Fruit fly (Drosophila melanogaster) whole organism, embryonic: ENCODE results near the gene CG7565.

Source experiments
- CG10147 ChIP-seq: fragments of 200-800 bp; sonication (Bioruptor generic); optimal IDR thresholded peaks from 2 replicates; lab custom pipeline; 2019; ENCODE audit warnings: missing biosample characterization, mild to moderate bottlenecking, missing genetic modification characterization, moderate library complexity
- CG10543 ChIP-seq: fragments of 200-800 bp; sonication (Bioruptor generic); optimal IDR thresholded peaks from 3 replicates; lab custom pipeline; 2017; ENCODE audit warnings: missing biosample characterization, mild to moderate bottlenecking, missing genetic modification characterization, moderate library complexity
- CG10959 ChIP-seq: fragments of 200-800 bp; sonication (Bioruptor generic); IDR thresholded peaks from 2 replicates; pipeline ENCODE4 v1.3.6; 2022; ENCODE audit warnings: missing biosample characterization, missing genetic modification characterization
- CG11695 ChIP-seq: fragments of 200-800 bp; sonication (Bioruptor generic); IDR thresholded peaks from 3 replicates; pipeline ENCODE4 v1.3.6; 2022; ENCODE audit warnings: missing biosample characterization, missing genetic modification characterization
- CG14860 ChIP-seq: fragments of 200-800 bp; sonication (Bioruptor generic); IDR thresholded peaks from 3 replicates; pipeline ENCODE4 v1.3.6; 2022; ENCODE audit warnings: missing biosample characterization, missing genetic modification characterization; ENCODE audit not compliant: partially characterized antibody
- CG14965 ChIP-seq: fragments of 200-800 bp; sonication (Bioruptor generic); optimal IDR thresholded peaks from 2 replicates; lab custom pipeline; 2016; ENCODE audit warnings: missing biosample characterization, missing genetic modification characterization, borderline replicate concordance
- CG15514 ChIP-seq: fragments of 200-800 bp; sonication (Bioruptor generic); optimal IDR thresholded peaks from 3 replicates; lab custom pipeline; 2017; ENCODE audit warnings: missing biosample characterization, missing genetic modification characterization, mild to moderate bottlenecking, moderate library complexity, missing genetic modification reagents
- CG16779 ChIP-seq: fragments of 200-800 bp; sonication (Bioruptor generic); IDR thresholded peaks from 2 replicates; pipeline ENCODE4 v1.3.6; 2022; ENCODE audit warnings: missing biosample characterization, missing genetic modification characterization
- CG16815 ChIP-seq: fragments of 200-800 bp; sonication (Bioruptor generic); optimal IDR thresholded peaks from 3 replicates; lab custom pipeline; 2017; ENCODE audit warnings: missing biosample characterization, mild to moderate bottlenecking, missing genetic modification characterization
- CG17912 ChIP-seq: fragments of 200-800 bp; sonication (Bioruptor generic); optimal IDR thresholded peaks from 2 replicates; lab custom pipeline; 2018; ENCODE audit warnings: missing biosample characterization, mild to moderate bottlenecking, missing genetic modification characterization
- CG31441 ChIP-seq: fragments of 200-800 bp; sonication (Bioruptor generic); IDR thresholded peaks from 2 replicates; pipeline ENCODE4 v1.3.6; 2022; ENCODE audit warnings: missing biosample characterization, missing genetic modification characterization
- CG3163 ChIP-seq: fragments of 200-800 bp; sonication (Bioruptor generic); optimal IDR thresholded peaks from 3 replicates; lab custom pipeline; 2016; ENCODE audit warnings: missing biosample characterization, missing genetic modification characterization
- CG32772 ChIP-seq: fragments of 200-800 bp; sonication (Bioruptor generic); IDR thresholded peaks from 2 replicates; pipeline ENCODE4 v1.3.6; 2022; ENCODE audit warnings: missing biosample characterization, missing genetic modification characterization
- CG3281 ChIP-seq: fragments of 200-800 bp; sonication (Bioruptor generic); optimal IDR thresholded peaks from 3 replicates; lab custom pipeline; 2017; ENCODE audit warnings: missing biosample characterization, mild to moderate bottlenecking, missing genetic modification characterization
- CG7745 ChIP-seq: fragments of 200-800 bp; sonication (Bioruptor generic); optimal IDR thresholded peaks from 2 replicates; lab custom pipeline; 2018; ENCODE audit warnings: missing biosample characterization, mild to moderate bottlenecking, missing genetic modification characterization, moderate library complexity
- CG9609 ChIP-seq: fragments of 200-800 bp; sonication (Bioruptor generic); optimal IDR thresholded peaks from 3 replicates; lab custom pipeline; 2016; ENCODE audit warnings: missing biosample characterization, missing genetic modification characterization
- CG9797 ChIP-seq: fragments of 200-800 bp; sonication (Bioruptor generic); optimal IDR thresholded peaks from 3 replicates; lab custom pipeline; 2018; ENCODE audit warnings: missing biosample characterization, mild to moderate bottlenecking, missing genetic modification characterization
- CHES-1-like ChIP-seq: fragments of 200-800 bp; sonication (Bioruptor generic); optimal IDR thresholded peaks from 2 replicates; lab custom pipeline; 2016; ENCODE audit warnings: missing biosample characterization, missing genetic modification characterization
- Chrac-16 ChIP-seq: fragments of 200-800 bp; sonication (Bioruptor generic); optimal IDR thresholded peaks from 3 replicates; lab custom pipeline; 2016; ENCODE audit warnings: missing biosample characterization, missing genetic modification characterization
- Dp ChIP-seq: fragments of 200-800 bp; sonication (Bioruptor generic); optimal IDR thresholded peaks from 2 replicates; lab custom pipeline; 2018; ENCODE audit warnings: missing biosample characterization, mild to moderate bottlenecking, missing genetic modification characterization, moderate library complexity
- Fer3 ChIP-seq: fragments of 200-800 bp; sonication (Bioruptor generic); optimal IDR thresholded peaks from 2 replicates; lab custom pipeline; 2018; ENCODE audit warnings: missing biosample characterization, mild to moderate bottlenecking, missing genetic modification characterization, moderate library complexity
- GATAe ChIP-seq: fragments of 200-800 bp; sonication (Bioruptor generic); conservative IDR thresholded peaks from 2 replicates; pipeline ENCODE4 v1.3.6; 2022; ENCODE audit warnings: missing biosample characterization, missing genetic modification characterization
- HLHmδ ChIP-seq: fragments of 200-800 bp; sonication (Bioruptor generic); optimal IDR thresholded peaks from 2 replicates; lab custom pipeline; 2018; ENCODE audit warnings: missing biosample characterization, mild to moderate bottlenecking, missing genetic modification characterization, moderate library complexity
- Mrtf ChIP-seq: fragments of 200-800 bp; sonication (Bioruptor generic); IDR thresholded peaks from 3 replicates; pipeline ENCODE4 v1.3.6; 2022; ENCODE audit warnings: missing biosample characterization, missing genetic modification characterization
- NC2β ChIP-seq: fragments of 200-800 bp; sonication (Bioruptor generic); optimal IDR thresholded peaks from 2 replicates; lab custom pipeline; 2016; ENCODE audit warnings: missing biosample characterization, missing genetic modification characterization
- Pdp1 ChIP-seq, 2 experiments: fragments of 200-800 bp; sonication (Bioruptor generic); optimal IDR thresholded peaks; 3 replicates each; lab custom pipeline; 2016; ENCODE audit warnings: missing biosample characterization in 2 of 2, missing genetic modification characterization in 2 of 2, mild to moderate bottlenecking in 1 of 2, moderate library complexity in 1 of 2
- Ravus ChIP-seq: fragments of 200-800 bp; sonication (Bioruptor generic); IDR thresholded peaks from 2 replicates; pipeline ENCODE4 v1.3.6; 2022; ENCODE audit warnings: missing biosample characterization, missing genetic modification characterization
- Xbp1 ChIP-seq: fragments of 200-800 bp; sonication (Bioruptor generic); optimal IDR thresholded peaks from 3 replicates; lab custom pipeline; 2016; ENCODE audit warnings: missing biosample characterization, mild to moderate bottlenecking, missing genetic modification characterization
- abd-A ChIP-seq: fragments of 200-800 bp; sonication (Bioruptor generic); optimal IDR thresholded peaks from 3 replicates; lab custom pipeline; 2019; ENCODE audit warnings: missing biosample characterization, mild to moderate bottlenecking, missing genetic modification characterization, moderate library complexity
- ara ChIP-seq: fragments of 200-800 bp; sonication (Bioruptor generic); IDR thresholded peaks from 2 replicates; pipeline ENCODE4 v1.3.6; 2022; ENCODE audit warnings: missing biosample characterization, missing genetic modification characterization
- bowl ChIP-seq: fragments of 200-800 bp; sonication (Bioruptor generic); IDR thresholded peaks from 2 replicates; pipeline ENCODE4 v1.3.6; 2022; ENCODE audit warnings: missing biosample characterization, missing genetic modification characterization
- cas ChIP-seq: fragments of 200-800 bp; sonication (Bioruptor generic); IDR thresholded peaks from 2 replicates; pipeline ENCODE4 v1.3.6; 2022; ENCODE audit warnings: missing biosample characterization, missing genetic modification characterization
- dmrt99B ChIP-seq: fragments of 200-800 bp; sonication (Bioruptor generic); optimal IDR thresholded peaks from 2 replicates; lab custom pipeline; 2018; ENCODE audit warnings: missing biosample characterization, mild to moderate bottlenecking, missing genetic modification characterization, moderate library complexity
- emc ChIP-seq: fragments of 200-800 bp; sonication (Bioruptor generic); optimal IDR thresholded peaks from 2 replicates; lab custom pipeline; 2016; ENCODE audit warnings: missing biosample characterization, missing genetic modification characterization
- ems ChIP-seq: fragments of 200-800 bp; sonication (Bioruptor generic); optimal IDR thresholded peaks from 3 replicates; lab custom pipeline; 2016; ENCODE audit warnings: missing biosample characterization, missing genetic modification characterization
- fru ChIP-seq: fragments of >200 bp; optimal IDR thresholded peaks from 2 replicates; lab custom pipeline; 2017
- fu2 ChIP-seq: fragments of 200-800 bp; sonication (Bioruptor generic); optimal IDR thresholded peaks from 2 replicates; lab custom pipeline; 2016; ENCODE audit warnings: missing biosample characterization, missing genetic modification characterization
- grau ChIP-seq: fragments of 200-800 bp; optimal IDR thresholded peaks from 3 replicates; lab custom pipeline; 2019; ENCODE audit warnings: missing biosample characterization, mild to moderate bottlenecking, missing genetic modification characterization, moderate library complexity
- gsb-n ChIP-seq: fragments of 200-800 bp; sonication (Bioruptor generic); optimal IDR thresholded peaks from 3 replicates; lab custom pipeline; 2018; ENCODE audit warnings: missing biosample characterization, mild to moderate bottlenecking, missing genetic modification characterization
- hth ChIP-seq: fragments of >200 bp; optimal IDR thresholded peaks from 2 replicates; lab custom pipeline; 2017; ENCODE audit warnings: inconsistent platforms
- jing ChIP-seq: fragments of 200-800 bp; sonication (Bioruptor generic); optimal IDR thresholded peaks from 2 replicates; lab custom pipeline; 2018; ENCODE audit warnings: missing biosample characterization, mild to moderate bottlenecking, missing genetic modification characterization
- lab ChIP-seq: fragments of 200-800 bp; sonication (Bioruptor generic); optimal IDR thresholded peaks from 3 replicates; lab custom pipeline; 2017; ENCODE audit warnings: missing biosample characterization, missing genetic modification characterization, mild to moderate bottlenecking, moderate library complexity, missing genetic modification reagents
- lilli ChIP-seq: fragments of 200-800 bp; sonication (Bioruptor generic); optimal IDR thresholded peaks from 3 replicates; lab custom pipeline; 2016; ENCODE audit warnings: missing biosample characterization, missing genetic modification characterization
- maf-S ChIP-seq: fragments of 200-800 bp; sonication (Bioruptor generic); optimal IDR thresholded peaks from 2 replicates; lab custom pipeline; 2016; ENCODE audit warnings: missing biosample characterization, missing genetic modification characterization
- pan ChIP-seq, 4 experiments: fragments of >200 bp in 3 of 4; fragments of 200-800 bp in 1 of 4; sonication (Bioruptor generic) in 1 of 4; optimal IDR thresholded peaks in 3 of 4; IDR thresholded peaks in 1 of 4; 2 replicates each; pipeline versions ENCODE4 v1.3.6 to Lab custom; 2017 to 2022; ENCODE audit warnings: missing biosample characterization in 2 of 4, missing genetic modification characterization in 2 of 4, mixed read lengths in 1 of 4
- repo ChIP-seq: fragments of 200-800 bp; sonication (Bioruptor generic); optimal IDR thresholded peaks from 2 replicates; lab custom pipeline; 2016; ENCODE audit warnings: missing biosample characterization, missing genetic modification characterization
- slou ChIP-seq: fragments of 200-800 bp; sonication (Bioruptor generic); optimal IDR thresholded peaks from 3 replicates; lab custom pipeline; 2016; ENCODE audit warnings: missing biosample characterization, missing genetic modification characterization
- sob ChIP-seq: fragments of 200-800 bp; sonication (Bioruptor generic); IDR thresholded peaks from 2 replicates; pipeline ENCODE4 v1.3.6; 2022; ENCODE audit warnings: missing biosample characterization, missing genetic modification characterization
- tap ChIP-seq: fragments of 200-800 bp; optimal IDR thresholded peaks from 3 replicates; lab custom pipeline; 2019; ENCODE audit warnings: missing biosample characterization, mild to moderate bottlenecking, missing genetic modification characterization, moderate library complexity
- tup ChIP-seq: fragments of 200-800 bp; sonication (Bioruptor generic); optimal IDR thresholded peaks from 2 replicates; lab custom pipeline; 2016; ENCODE audit warnings: missing biosample characterization, mild to moderate bottlenecking, missing genetic modification characterization, moderate library complexity
- vnd ChIP-seq: fragments of 200-800 bp; sonication (Bioruptor generic); IDR thresholded peaks from 3 replicates; pipeline ENCODE4 v1.3.6; 2022; ENCODE audit warnings: missing biosample characterization, missing genetic modification characterization; ENCODE audit not compliant: partially characterized antibody

CG7565 gene

dm6 chr3L:8077207-8077606 is 14.4 kb downstream of the CG7565 start (continued):
- peak; percentile 16 for TF ChIP-seq lilli
- no peak for TF ChIP-seq Xbp1 (GFP tag; lab: Kevin White, UChicago)
- peak; percentile 13 for TF ChIP-seq abd-A
- TF ChIP-seq CG15514 (GFP tag; lab: Kevin White, UChicago): peak; percentile 11
- TF ChIP-seq hth (lab: Kevin White, UChicago): no peak
- peak; percentile 96 for TF ChIP-seq CG3163
- TF ChIP-seq maf-S (GFP tag; lab: Kevin White, UChicago): no peak
- TF ChIP-seq vnd: no peak
- no peak for TF ChIP-seq CG17912 (GFP tag; lab: Kevin White, UChicago)
- no peak for TF ChIP-seq CG7745 (tag; lab: Kevin White, UChicago)
- no peak for TF ChIP-seq CG14860
- no peak for TF ChIP-seq CG9797 (GFP tag; lab: Kevin White, UChicago)
- TF ChIP-seq gsb-n (tag; lab: Kevin White, UChicago): no peak
- peak in 1 of 2 experiments; percentile 3 for TF ChIP-seq Pdp1 (GFP tag; optimal IDR thresholded peaks at IDR 0.05; lab: Kevin White, UChicago)
- TF ChIP-seq lab (GFP tag; lab: Kevin White, UChicago): no peak
- TF ChIP-seq CG31441 (GFP tag; lab: Robert Waterston, UW): no peak
- no peak for TF ChIP-seq tup (GFP tag; lab: Kevin White, UChicago)
- no peak for TF ChIP-seq CHES-1-like
- TF ChIP-seq sob (GFP tag; lab: Robert Waterston, UW): no peak

DNA sequence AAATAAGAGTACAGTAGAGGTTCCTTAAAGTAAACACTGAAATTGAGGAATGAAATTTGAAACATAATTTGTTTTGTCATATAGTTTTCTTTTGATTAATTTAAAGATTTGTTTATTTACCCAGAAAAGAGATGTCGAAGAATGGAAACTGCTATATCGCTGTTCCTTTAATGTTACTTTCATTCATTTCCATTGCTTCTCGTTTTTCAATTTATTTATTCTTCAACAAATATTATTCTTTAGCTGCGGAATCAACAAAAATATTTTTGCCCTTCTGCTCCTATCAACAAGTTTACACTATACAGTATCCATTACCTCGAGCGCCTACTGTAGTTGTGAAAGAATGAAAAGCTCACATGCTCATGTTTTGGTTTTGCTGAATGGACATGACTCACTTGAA is 15.4 kb downstream of the CG7565 start:
- TF ChIP-seq Dp (GFP tag; lab: Kevin White, UChicago) (no peak), Ravus (GFP tag; lab: Robert Waterston, UW) (no peak), fru (no peak), Mrtf (GFP tag; lab: Robert Waterston, UW) (no peak), Pdp1 (GFP tag; optimal IDR thresholded peaks at IDR 0.05; lab: Kevin White, UChicago) (no peak), bowl (GFP tag; lab: Robert Waterston, UW) (no peak), pan (optimal IDR thresholded peaks at IDR 0.05; lab: Kevin White, UChicago) (no peak), pan (GFP tag; optimal IDR thresholded peaks at IDR 0.05 in 1 of 2, IDR thresholded peaks at IDR 0.05 in 1 of 2) (peak in 1 of 2 experiments; percentile 36), CG16779 (no peak), CG16815 (GFP tag; lab: Kevin White, UChicago) (no peak), CG10959 (no peak), grau (peak; percentile 58), CG32772 (GFP tag; lab: Robert Waterston, UW) (no peak), Fer3 (tag; lab: Kevin White, UChicago) (no peak), NC2β (GFP tag; lab: Kevin White, UChicago) (no peak), CG10147 (peak; percentile 11), ems (GFP tag; lab: Kevin White, UChicago) (no peak), CG3281 (GFP tag; lab: Kevin White, UChicago) (peak; percentile 10), repo (GFP tag; lab: Kevin White, UChicago) (no peak), CG31441 (GFP tag; lab: Robert Waterston, UW) (0 out of 2 replicates have a peak, but pooled peaks have one; percentile 9), cas (GFP tag; lab: Robert Waterston, UW) (no peak), tap (tag; lab: Kevin White, UChicago) (no peak), HLHmδ (GFP tag; lab: Kevin White, UChicago) (no peak), fu2 (GFP tag; lab: Kevin White, UChicago) (no peak), CG11695 (GFP tag; lab: Robert Waterston, UW) (0 out of 3 replicates have a peak, but pooled peaks have one; percentile 9), ara (GFP tag; lab: Robert Waterston, UW) (no peak), CG9609 (GFP tag; lab: Kevin White, UChicago) (no peak), slou (GFP tag; lab: Kevin White, UChicago) (no peak), CG10543 (GFP tag; lab: Kevin White, UChicago) (no peak), dmrt99B (tag; lab: Kevin White, UChicago) (peak; percentile 43), Chrac-16 (GFP tag; lab: Kevin White, UChicago) (no peak), emc (GFP tag; lab: Kevin White, UChicago) (no peak), GATAe (GFP tag; lab: Robert Waterston, UW) (no peak), CG14965 (GFP tag; lab: Kevin White, UChicago) (no peak), jing (GFP tag; lab: Kevin White, UChicago) (no peak)
